Worm (Caenorhabditis elegans): ENCODE measurements around the gene cut-3.
"Not testable (repeated sequence)": the region's sequence is repeated elsewhere in the genome, so short reads cannot be mapped to it uniquely, and the experiment has no call there.

Gene cut-3

ce11 chrII:8428947-8429919 is 17.4 kb downstream of the cut-3 start:
- TF ChIP-seq nhr-28 (tag; optimal IDR thresholded peaks at IDR 0.05) (no peak), elt-3 (tag; optimal IDR thresholded peaks at IDR 0.05) (no peak), zip-8 (tag; optimal IDR thresholded peaks at IDR 0.05) (peak; percentile 16), lsy-2 (tag; optimal IDR thresholded peaks at IDR 0.05) (peak; percentile 43), nhr-2 (tag; optimal IDR thresholded peaks at IDR 0.05) (no peak), sem-2 (GFP tag; optimal IDR thresholded peaks at IDR 0.05) (no peak)

ce11 chrII:8428758-8428946 is 18.0 kb downstream of the cut-3 start, which contains the start of gene F14E5.2:
TSS of gene F14E5.2 (minus strand) at chrII:8428858.
- TF ChIP-seq lsy-2 (tag; optimal IDR thresholded peaks at IDR 0.05): no peak
- TF ChIP-seq unc-120 (tag; optimal IDR thresholded peaks at IDR 0.05; ENCODE audit: poor library complexity, severe bottlenecking): no peak
- no peak for TF ChIP-seq mep-1 (tag; optimal IDR thresholded peaks at IDR 0.05)
- no peak for TF ChIP-seq blmp-1 (tag; optimal IDR thresholded peaks at IDR 0.05)

- TF ChIP-seq mab-5 (tag; optimal IDR thresholded peaks at IDR 0.05) (no peak), lsy-2 (tag; optimal IDR thresholded peaks at IDR 0.05) (peak; percentile 76)
These were observed 25.7 kb downstream of the cut-3 start for ce11 chrII:8420775-8421388.

- not testable (repeated sequence) for TF ChIP-seq hlh-1, unc-39, nhr-76 (tag; optimal IDR thresholded peaks at IDR 0.05)
These were observed 26.8 kb downstream of the cut-3 start, which contains the start of gene F14E5.8 for ce11 chrII:8419798-8420197. TSS of gene F14E5.8 (plus strand) at chrII:8420098.

- TF ChIP-seq nhr-28 (tag; optimal IDR thresholded peaks at IDR 0.05) (no peak), lsy-2 (tag; optimal IDR thresholded peaks at IDR 0.05) (peak; percentile 76)
These were observed 27.6 kb downstream of the cut-3 start for ce11 chrII:8419015-8419414.

ce11 chrII:8417059-8417668 is 29.5 kb downstream of the cut-3 start, which contains the start of gene fdgt-2:
TSS of gene fdgt-2 (plus strand) at chrII:8417618.
- TF ChIP-seq elt-1 (tag; optimal IDR thresholded peaks at IDR 0.05; ENCODE audit: borderline replicate concordance, insufficient read depth) (no peak), hlh-1 (tag; optimal IDR thresholded peaks at IDR 0.05) (no peak), unc-62 (GFP tag; optimal IDR thresholded peaks at IDR 0.05) (peak; percentile 73), ces-1 (GFP tag; optimal IDR thresholded peaks at IDR 0.05) (no peak), sem-2 (GFP tag; optimal IDR thresholded peaks at IDR 0.05) (no peak), ceh-39 (tag; optimal IDR thresholded peaks at IDR 0.05) (no peak), lin-32 (GFP tag; optimal IDR thresholded peaks at IDR 0.05) (no peak)

ce11 chrII:8415462-8416037 is 31.1 kb downstream of the cut-3 start:
- TF ChIP-seq sem-2 (GFP tag; optimal IDR thresholded peaks at IDR 0.05) (peak; percentile 13), cnd-1 (tag; optimal IDR thresholded peaks at IDR 0.05) (peak; percentile 17), unc-39 (tag; optimal IDR thresholded peaks at IDR 0.05) (no peak), ceh-83 (GFP tag; optimal IDR thresholded peaks at IDR 0.05) (no peak), ceh-43 (GFP tag; optimal IDR thresholded peaks at IDR 0.05) (no peak), zip-8 (tag; optimal IDR thresholded peaks at IDR 0.05) (peak; percentile 89), bed-3 (GFP tag; optimal IDR thresholded peaks at IDR 0.05) (no peak), nhr-76 (tag; optimal IDR thresholded peaks at IDR 0.05) (no peak), nhr-237 (tag; optimal IDR thresholded peaks at IDR 0.05) (no peak), ztf-11 (tag; optimal IDR thresholded peaks at IDR 0.05) (no peak), unc-62 (GFP tag; optimal IDR thresholded peaks at IDR 0.05) (no peak), nhr-28 (tag; optimal IDR thresholded peaks at IDR 0.05) (no peak), unc-120 (tag; optimal IDR thresholded peaks at IDR 0.05; ENCODE audit: poor library complexity, severe bottlenecking) (no peak), M03D4.4 (tag; optimal IDR thresholded peaks at IDR 0.05) (no peak), mep-1 (tag; optimal IDR thresholded peaks at IDR 0.05) (no peak), nhr-12 (tag; optimal IDR thresholded peaks at IDR 0.05) (no peak), mls-2 (tag; optimal IDR thresholded peaks at IDR 0.05) (peak; percentile 20), tbx-8 (GFP tag; optimal IDR thresholded peaks at IDR 0.05) (no peak), elt-1 (tag; optimal IDR thresholded peaks at IDR 0.05; ENCODE audit: borderline replicate concordance, insufficient read depth) (no peak), nhr-2 (tag; optimal IDR thresholded peaks at IDR 0.05) (peak; percentile 88), mab-5 (tag; optimal IDR thresholded peaks at IDR 0.05) (no peak)

Data from whole organism, mixed stage, embryonic.